Worm (Caenorhabditis elegans) whole organism, young adult: ENCODE data around the gene pgp-4.
A peak's percentile ranks its signal among the peaks of the same experiment; 100 is the strongest.

Experiments used
- B0336.3 ChIP-seq: fragments of 200-800 bp; sonication (Bioruptor generic); IDR thresholded peaks from 2 replicates; pipeline ENCODE4 v1.3.6; 2022; ENCODE audit warnings: missing genetic modification characterization, missing compliant biosample characterization
- C06A6.2 ChIP-seq: fragments of 200-800 bp; sonication (Bioruptor generic); conservative IDR thresholded peaks from 2 replicates; pipeline ENCODE4 v1.3.6; 2022; ENCODE audit warnings: missing genetic modification characterization, missing compliant biosample characterization
- F33H1.4 ChIP-seq: fragments of 200-800 bp; sonication (Bioruptor generic); IDR thresholded peaks from 2 replicates; pipeline ENCODE4 v1.3.6; 2022; ENCODE audit warnings: missing genetic modification reagents, missing genetic modification characterization, missing compliant biosample characterization
- F39B2.1 ChIP-seq: fragments of 200-800 bp; sonication (Bioruptor generic); IDR thresholded peaks from 2 replicates; pipeline ENCODE4 v1.3.6; 2022; ENCODE audit warnings: missing genetic modification reagents, missing genetic modification characterization, missing compliant biosample characterization
- F55B11.4 ChIP-seq: sonication (generic microtip); optimal IDR thresholded peaks from 2 replicates; lab custom pipeline; 2016; ENCODE audit warnings: missing compliant biosample characterization, missing genetic modification characterization, borderline replicate concordance; ENCODE audit not compliant: insufficient read depth
- K12H6.12 ChIP-seq: fragments of 200-800 bp; sonication (Bioruptor generic); optimal IDR thresholded peaks from 2 replicates; lab custom pipeline; 2018; ENCODE audit warnings: mild to moderate bottlenecking, missing genetic modification characterization, missing compliant biosample characterization
- Y53G8AR.9 ChIP-seq: fragments of 200-800 bp; sonication (Bioruptor generic); conservative IDR thresholded peaks from 2 replicates; pipeline ENCODE4 v1.3.6; 2022; ENCODE audit warnings: missing genetic modification reagents, missing genetic modification characterization, missing compliant biosample characterization
- Y56A3A.18 ChIP-seq: fragments of 200-800 bp; sonication (Bioruptor generic); IDR thresholded peaks from 2 replicates; pipeline ENCODE4 v1.3.6; 2022; ENCODE audit warnings: missing genetic modification reagents, missing genetic modification characterization, missing compliant biosample characterization
- aptf-3 ChIP-seq: fragments of 200-800 bp; sonication (Bioruptor generic); IDR thresholded peaks from 2 replicates; pipeline ENCODE4 v1.3.6; 2022; ENCODE audit warnings: missing genetic modification characterization, missing compliant biosample characterization
- atf-7 ChIP-seq: sonication (generic microtip); optimal IDR thresholded peaks from 2 replicates; lab custom pipeline; 2017; ENCODE audit warnings: mild to moderate bottlenecking, missing genetic modification characterization, missing compliant biosample characterization
- ccch-3 ChIP-seq: fragments of 200-800 bp; sonication (Bioruptor generic); optimal IDR thresholded peaks from 2 replicates; lab custom pipeline; 2018; ENCODE audit warnings: mild to moderate bottlenecking, missing genetic modification characterization, missing compliant biosample characterization
- ceh-100 ChIP-seq: fragments of 200-800 bp; sonication (Bioruptor generic); IDR thresholded peaks from 2 replicates; pipeline ENCODE4 v1.3.6; 2022; ENCODE audit warnings: missing genetic modification reagents, missing genetic modification characterization, missing compliant biosample characterization
- ceh-40 ChIP-seq: fragments of 200-800 bp; sonication (Bioruptor generic); IDR thresholded peaks from 2 replicates; pipeline ENCODE4 v1.3.6; 2022; ENCODE audit warnings: missing genetic modification characterization, missing compliant biosample characterization
- ceh-79 ChIP-seq: sonication (generic microtip); optimal IDR thresholded peaks from 2 replicates; lab custom pipeline; 2017; ENCODE audit warnings: mild to moderate bottlenecking, missing genetic modification characterization, missing compliant biosample characterization
- ceh-91 ChIP-seq: fragments of 200-800 bp; sonication (Bioruptor generic); IDR thresholded peaks from 2 replicates; pipeline ENCODE4 v1.3.6; 2022; ENCODE audit warnings: missing genetic modification reagents, missing genetic modification characterization, missing compliant biosample characterization
- efl-1 ChIP-seq: fragments of 150-350 bp; optimal IDR thresholded peaks from 2 replicates; lab custom pipeline; 2014; ENCODE audit warnings: missing biosample characterization, missing genetic modification reagents, missing genetic modification characterization
- ets-4 ChIP-seq: fragments of 200-800 bp; sonication (Bioruptor generic); optimal IDR thresholded peaks from 2 replicates; lab custom pipeline; 2018; ENCODE audit warnings: mild to moderate bottlenecking, missing genetic modification characterization, missing compliant biosample characterization
- him-1 ChIP-seq: sonication (generic microtip); optimal IDR thresholded peaks from 2 replicates; lab custom pipeline; 2016; ENCODE audit warnings: missing genotype, missing genetic modification reagents, missing genetic modification characterization, missing compliant biosample characterization
- lag-1 ChIP-seq: fragments of 200-800 bp; sonication (Bioruptor generic); IDR thresholded peaks from 2 replicates; pipeline ENCODE4 v1.3.6; 2022; ENCODE audit warnings: missing genetic modification reagents, missing genetic modification characterization, missing compliant biosample characterization
- let-607 ChIP-seq, 2 experiments: fragments of 200-800 bp in 1 of 2; sonication (Bioruptor generic) in 1 of 2; sonication (generic microtip) in 1 of 2; optimal IDR thresholded peaks; 2 replicates each; lab custom pipeline; 2016 to 2018; ENCODE audit warnings: mild to moderate bottlenecking in 2 of 2, missing compliant biosample characterization in 2 of 2, missing genetic modification characterization in 2 of 2, moderate library complexity in 2 of 2, missing genotype in 1 of 2
- lin-35 ChIP-seq, 3 experiments: fragments of 150-350 bp in 2 of 3; sonication (generic microtip) in 1 of 3; optimal IDR thresholded peaks; 2 replicates each; lab custom pipeline; 2014 to 2018; ENCODE audit warnings: missing biosample characterization in 3 of 3, missing genetic modification characterization in 3 of 3, missing genetic modification reagents in 3 of 3
- lin-40 ChIP-seq: sonication (generic microtip); optimal IDR thresholded peaks from 2 replicates; lab custom pipeline; 2016; ENCODE audit warnings: missing genetic modification characterization, mild to moderate bottlenecking, missing compliant biosample characterization, missing genotype, missing genetic modification reagents
- lin-54 ChIP-seq: fragments of 200-800 bp; sonication (Bioruptor generic); optimal IDR thresholded peaks from 2 replicates; lab custom pipeline; 2018; ENCODE audit warnings: mild to moderate bottlenecking, missing genetic modification characterization, missing compliant biosample characterization
- lsy-27 ChIP-seq: sonication (generic microtip); optimal IDR thresholded peaks from 2 replicates; lab custom pipeline; 2017; ENCODE audit warnings: missing genetic modification characterization, mild to moderate bottlenecking, missing compliant biosample characterization, antibody characterized with exemption, missing genotype, borderline replicate concordance; ENCODE audit not compliant: insufficient read depth
- madf-3 ChIP-seq: fragments of 200-800 bp; sonication (Bioruptor generic); IDR thresholded peaks from 2 replicates; pipeline ENCODE4 v1.3.6; 2022; ENCODE audit warnings: missing genetic modification reagents, missing genetic modification characterization, missing compliant biosample characterization
- mel-28 ChIP-seq: sonication (generic microtip); optimal IDR thresholded peaks from 2 replicates; lab custom pipeline; 2016; ENCODE audit warnings: borderline replicate concordance, mild to moderate bottlenecking, missing genetic modification characterization, missing compliant biosample characterization
- nfya-1 ChIP-seq: sonication (generic microtip); optimal IDR thresholded peaks from 2 replicates; lab custom pipeline; 2017; ENCODE audit warnings: antibody characterized with exemption, missing compliant biosample characterization, missing genetic modification characterization, borderline replicate concordance; ENCODE audit not compliant: insufficient read depth
- nhr-80 ChIP-seq: sonication (generic microtip); optimal IDR thresholded peaks from 2 replicates; lab custom pipeline; 2016; ENCODE audit warnings: missing genetic modification characterization, missing compliant biosample characterization
- rcor-1 ChIP-seq: fragments of 200-800 bp; sonication (Bioruptor generic); IDR thresholded peaks from 2 replicates; pipeline ENCODE4 v1.3.6; 2022; ENCODE audit warnings: missing genetic modification reagents, missing genetic modification characterization, missing compliant biosample characterization
- rpc-1 ChIP-seq, 2 experiments: fragments of 150-350 bp in 1 of 2; sonication (generic microtip) in 1 of 2; optimal IDR thresholded peaks; 2 replicates each; lab custom pipeline; 2014 to 2018; ENCODE audit warnings: missing biosample characterization in 1 of 2, missing genetic modification characterization in 1 of 2, missing genetic modification reagents in 1 of 2, missing genotype in 1 of 2
- sdz-38 ChIP-seq: sonication (generic microtip); optimal IDR thresholded peaks from 2 replicates; lab custom pipeline; 2016; ENCODE audit warnings: missing genotype, missing genetic modification characterization, missing compliant biosample characterization
- snpc-3.4 ChIP-seq: sonication (generic microtip); optimal IDR thresholded peaks from 2 replicates; lab custom pipeline; 2017; ENCODE audit warnings: missing genetic modification characterization, mild to moderate bottlenecking, missing compliant biosample characterization, antibody characterized with exemption, moderate library complexity, missing genotype, missing genetic modification reagents
- somi-1 ChIP-seq: fragments of 200-800 bp; sonication (Bioruptor generic); optimal IDR thresholded peaks from 2 replicates; lab custom pipeline; 2018; ENCODE audit warnings: mild to moderate bottlenecking, missing genetic modification characterization, missing compliant biosample characterization
- xnd-1 ChIP-seq: sonication (generic microtip); optimal IDR thresholded peaks from 2 replicates; lab custom pipeline; 2016; ENCODE audit warnings: missing genotype, missing genetic modification reagents, missing genetic modification characterization, missing compliant biosample characterization
- zfh-2 ChIP-seq: fragments of 200-800 bp; sonication (Bioruptor generic); conservative IDR thresholded peaks from 2 replicates; pipeline ENCODE4 v1.3.6; 2022; ENCODE audit warnings: missing genetic modification reagents, missing genetic modification characterization, missing compliant biosample characterization
- ztf-22 ChIP-seq: fragments of 200-800 bp; sonication (Bioruptor generic); optimal IDR thresholded peaks from 2 replicates; lab custom pipeline; 2018; ENCODE audit warnings: mild to moderate bottlenecking, missing genetic modification characterization, moderate library complexity, missing compliant biosample characterization
- ztf-28 ChIP-seq: fragments of 200-800 bp; sonication (Bioruptor generic); IDR thresholded peaks from 2 replicates; pipeline ENCODE4 v1.3.6; 2022; ENCODE audit warnings: missing genetic modification reagents, missing genetic modification characterization, missing compliant biosample characterization
- ztf-3 ChIP-seq: fragments of 200-800 bp; sonication (Bioruptor generic); optimal IDR thresholded peaks from 2 replicates; lab custom pipeline; 2018; ENCODE audit warnings: mild to moderate bottlenecking, missing genetic modification characterization, missing compliant biosample characterization

The pgp-4 gene

DNA sequence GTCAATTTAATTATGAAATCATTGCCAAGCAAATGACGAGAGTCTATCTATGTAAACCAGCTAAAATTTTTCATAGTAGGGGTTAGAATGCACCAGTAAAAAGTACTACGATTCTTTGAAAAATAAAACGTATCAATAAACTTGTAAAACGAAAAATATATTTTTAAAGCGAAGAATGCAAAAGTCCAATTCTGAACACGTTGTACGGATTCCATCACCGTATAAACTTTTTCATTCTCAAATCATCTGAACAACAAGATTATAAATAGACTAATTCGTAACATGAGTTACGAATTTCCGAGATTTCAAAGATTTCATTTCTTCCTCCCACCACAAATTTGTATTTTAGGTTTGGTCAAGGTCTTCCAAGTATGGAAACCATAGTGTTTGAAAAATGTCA lies 40.9 kb upstream of the pgp-4 start, which contains the start of gene nlp-57:
TSS of gene nlp-57 (plus strand) at position 301 of the 400 bp plus-strand sequence.
- TF ChIP-seq ceh-100 (no peak), sdz-38 (tag; lab: Kevin White, UChicago) (no peak)

DNA sequence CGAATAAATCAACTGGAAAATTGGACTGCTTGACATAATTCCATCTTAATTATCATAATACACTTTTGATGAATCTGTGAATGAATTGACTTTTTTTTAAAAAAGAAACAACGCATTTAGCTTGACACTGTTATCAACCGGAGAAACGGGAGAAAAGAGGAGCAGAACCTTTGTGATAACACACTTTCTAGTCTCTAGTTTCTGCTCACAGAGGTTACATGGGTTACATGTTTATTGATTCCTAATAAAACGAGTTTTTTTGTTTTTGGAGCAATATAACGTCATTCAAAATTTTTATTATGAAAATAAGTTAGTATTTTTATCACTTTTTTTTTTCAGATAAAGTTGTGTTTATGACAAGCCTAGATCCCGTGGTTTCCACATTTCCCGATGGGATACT lies 39.7 kb upstream of the pgp-4 start, which contains the start of gene hizr-1:
TSS of gene hizr-1 (plus strand) at position 340 of the 400 bp plus-strand sequence.
- TF ChIP-seq snpc-3.4 (no peak), efl-1 (GFP tag; lab: Kevin White, UChicago) (no peak), ets-4 (GFP tag; lab: Kevin White, UChicago) (no peak), nhr-80 (tag; lab: Kevin White, UChicago) (peak; percentile 63), Y56A3A.18 (GFP tag; lab: Robert Waterston, UW) (no peak), ceh-91 (GFP tag; lab: Robert Waterston, UW) (no peak)
- TF ChIP-seq, all 124 proteins: peak for 1

DNA sequence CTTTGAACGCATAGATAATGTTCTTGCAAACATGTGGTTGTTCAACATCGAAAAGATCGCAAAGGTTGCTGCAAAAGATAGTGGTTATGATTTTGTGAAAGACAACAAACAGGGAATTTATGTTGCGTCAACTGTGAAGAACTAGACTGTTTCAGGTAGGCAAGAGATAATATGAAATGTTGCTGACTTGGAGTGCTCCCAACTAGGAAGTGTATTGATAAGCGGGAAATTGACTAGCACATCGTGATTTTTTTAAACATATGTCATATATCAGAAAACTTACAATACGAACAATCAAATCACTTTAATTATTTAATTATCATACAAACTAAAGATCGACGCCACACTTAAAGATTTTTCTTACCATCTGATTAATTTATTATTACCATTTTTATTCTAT lies 34.4 kb upstream of the pgp-4 start:
- no peak for TF ChIP-seq ztf-22
- no peak for TF ChIP-seq lin-35 (GFP tag; optimal IDR thresholded peaks at IDR 0.05; lab: Kevin White, UChicago)
- TF ChIP-seq nhr-80 (tag; lab: Kevin White, UChicago), result peak; percentile 41
- TF ChIP-seq ceh-79 (tag; lab: Kevin White, UChicago), result no peak
- TF ChIP-seq xnd-1, result no peak

DNA sequence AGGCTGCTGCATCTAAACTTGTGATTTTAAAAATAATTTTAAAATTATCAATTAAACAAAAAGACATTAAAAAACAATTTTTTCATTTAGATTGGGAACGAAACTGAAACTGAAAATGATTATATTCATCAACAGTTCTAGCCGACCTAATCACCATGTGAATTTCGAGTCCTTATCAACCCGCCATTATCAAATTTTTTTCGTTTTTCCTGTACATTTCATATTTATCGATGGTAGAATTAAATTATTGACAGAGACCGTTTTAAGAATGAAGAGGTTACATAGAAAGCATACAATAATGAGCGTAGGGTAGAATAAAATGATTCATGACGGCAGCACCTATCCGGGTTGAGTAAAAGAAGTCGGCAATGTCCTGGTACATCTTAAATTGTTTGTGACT lies 33.4 kb upstream of the pgp-4 start, which contains the start of gene asm-2:
TSS of gene asm-2 (minus strand) at position 12 of the 400 bp plus-strand sequence.
- peak; percentile 83 for TF ChIP-seq nhr-80 (tag; lab: Kevin White, UChicago)
- TF ChIP-seq B0336.3 (GFP tag; lab: Robert Waterston, UW), result no peak
- no peak for TF ChIP-seq mel-28

DNA sequence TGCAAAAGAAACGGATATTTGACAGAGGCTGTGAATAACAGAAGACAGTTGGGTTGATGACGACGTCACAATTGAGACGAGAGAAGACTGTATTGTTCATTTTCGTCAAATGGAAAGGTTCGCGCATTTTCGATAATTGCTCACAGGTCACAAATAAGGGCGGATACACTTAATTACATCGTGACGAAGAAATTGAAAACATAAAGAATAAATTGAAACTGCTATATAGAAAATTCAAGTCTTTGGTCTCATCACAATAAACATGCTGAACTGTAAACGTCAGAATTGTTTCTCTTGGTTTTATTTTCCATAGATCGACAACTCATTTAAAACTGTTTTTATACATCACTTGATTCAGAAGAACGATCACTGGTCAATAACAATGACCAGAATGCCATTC lies 30.8 kb upstream of the pgp-4 start, which contains the start of gene ZK455.5:
TSS of gene ZK455.5 (minus strand) at position 101 of the 400 bp plus-strand sequence.
- TF ChIP-seq F33H1.4 (GFP tag; lab: Robert Waterston, UW) (no peak), atf-7 (no peak), ztf-22 (no peak), rcor-1 (no peak), somi-1 (GFP tag; lab: Kevin White, UChicago) (no peak), K12H6.12 (no peak), lsy-27 (tag; lab: Kevin White, UChicago) (no peak), ztf-28 (GFP tag; lab: Robert Waterston, UW) (no peak), madf-3 (GFP tag; lab: Robert Waterston, UW) (no peak), lag-1 (GFP tag; lab: Robert Waterston, UW) (no peak), zfh-2 (GFP tag; lab: Robert Waterston, UW) (no peak), him-1 (no peak), lin-40 (tag; lab: Kevin White, UChicago) (no peak)
- TF ChIP-seq, all 124 proteins: peak for 0

DNA sequence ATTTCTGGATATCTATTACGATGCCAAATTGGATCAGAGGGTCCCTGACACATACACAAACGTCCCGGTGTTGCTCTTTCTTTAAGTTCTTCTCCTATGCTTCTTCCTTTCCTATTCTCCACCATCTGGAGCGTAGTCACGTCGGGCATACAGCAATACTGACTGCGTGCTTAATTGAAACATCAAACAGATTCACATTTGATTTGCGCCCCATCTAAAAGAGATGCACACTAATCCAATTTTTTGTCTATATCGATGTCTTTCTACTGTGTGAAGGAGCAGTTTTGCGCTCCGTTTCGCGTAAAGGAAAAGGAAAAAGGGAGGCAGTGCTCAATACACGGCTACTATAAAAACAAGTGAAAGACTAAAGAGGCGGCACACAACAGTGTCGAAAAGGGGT lies 28.9 kb upstream of the pgp-4 start:
- TF ChIP-seq F55B11.4, result no peak
- TF ChIP-seq ceh-40, result no peak
- TF ChIP-seq ztf-28 (GFP tag; lab: Robert Waterston, UW), result no peak
- TF ChIP-seq ccch-3 (GFP tag; lab: Kevin White, UChicago), result no peak
- no peak for TF ChIP-seq lin-54 (GFP tag; lab: Kevin White, UChicago)
- no peak for TF ChIP-seq F39B2.1
- TF ChIP-seq ceh-100, result no peak
- no peak for TF ChIP-seq nfya-1
- no peak for TF ChIP-seq rpc-1 (optimal IDR thresholded peaks at IDR 0.05; lab: Kevin White, UChicago)
- no peak for TF ChIP-seq rpc-1 (tag; optimal IDR thresholded peaks at IDR 0.05; lab: Kevin White, UChicago)
- no peak for TF ChIP-seq Y53G8AR.9 (GFP tag; lab: Robert Waterston, UW)
- TF ChIP-seq aptf-3, result no peak
- TF ChIP-seq ceh-79 (tag; lab: Kevin White, UChicago), result no peak
- TF ChIP-seq let-607 (tag; optimal IDR thresholded peaks at IDR 0.05; lab: Kevin White, UChicago), result no peak
- TF ChIP-seq ztf-3 (GFP tag; lab: Kevin White, UChicago), result no peak
- TF ChIP-seq C06A6.2, result no peak
- no peak for TF ChIP-seq efl-1 (GFP tag; lab: Kevin White, UChicago)
- TF ChIP-seq sdz-38 (tag; lab: Kevin White, UChicago), result no peak
